Worm (Caenorhabditis elegans): ENCODE measurements around the gene C48B4.3.

The C48B4.3 gene

DNA sequence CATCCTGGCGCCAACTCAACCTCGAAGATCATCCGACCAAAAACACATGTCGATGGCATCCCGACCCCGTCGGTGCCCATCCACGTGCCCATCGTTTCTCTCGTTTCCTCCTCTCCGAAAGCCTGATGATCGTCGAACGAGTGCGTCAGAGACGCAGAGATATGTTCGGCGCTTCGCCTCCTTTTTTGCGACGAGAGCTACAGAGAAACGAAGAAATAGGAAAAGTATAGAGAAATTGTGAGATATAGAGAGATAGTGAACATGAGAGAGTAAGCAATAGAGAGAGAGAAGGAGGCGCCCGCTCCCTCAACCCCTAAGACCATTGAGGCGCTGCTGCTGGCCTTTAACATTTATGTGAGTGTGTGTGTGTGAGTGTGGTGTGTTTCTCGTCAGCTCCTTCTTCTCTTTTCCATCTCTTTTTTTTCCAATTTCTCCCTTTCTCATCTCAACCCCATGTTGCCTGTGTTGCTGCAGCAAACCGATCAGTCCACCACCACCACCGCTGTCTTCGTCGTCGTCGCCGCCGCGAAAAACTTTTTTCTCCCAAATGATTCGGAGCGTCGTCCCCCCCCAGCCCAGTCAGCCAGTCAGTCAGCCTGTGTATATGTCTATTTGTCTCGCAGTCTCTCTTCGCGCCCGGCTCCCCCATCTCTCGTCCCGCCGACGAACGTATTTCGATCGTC is 37.0 kb upstream of the C48B4.3 start, which contains the start of gene hlh-11 (continued):
- TF ChIP-seq nhr-84 (tag; optimal IDR thresholded peaks at IDR 0.05) (no peak), ama-1 (optimal IDR thresholded peaks at IDR 0.05) (no peak), alr-1 (tag; optimal IDR thresholded peaks at IDR 0.05; ENCODE audit: borderline replicate concordance) (no peak), hlh-4 (tag; optimal IDR thresholded peaks at IDR 0.05) (no peak), pax-3 (tag; optimal IDR thresholded peaks at IDR 0.05) (peak; percentile 55), ets-5 (GFP tag; IDR thresholded peaks at IDR 0.05) (no peak), pag-3 (tag; optimal IDR thresholded peaks at IDR 0.05; ENCODE audit: borderline replicate concordance, insufficient read depth) (peak; percentile 57), grh-1 (GFP tag; IDR thresholded peaks at IDR 0.05) (peak; percentile 28), unc-30 (tag; optimal IDR thresholded peaks at IDR 0.05) (no peak), nhr-76 (tag; optimal IDR thresholded peaks at IDR 0.05) (no peak), sptf-1 (tag; optimal IDR thresholded peaks at IDR 0.05) (no peak), ceh-88 (GFP tag; IDR thresholded peaks at IDR 0.05) (peak; percentile 77), efl-3 (GFP tag; optimal IDR thresholded peaks at IDR 0.05) (no peak), tlp-1 (tag; optimal IDR thresholded peaks at IDR 0.05) (no peak), blmp-1 (tag; optimal IDR thresholded peaks at IDR 0.05) (peak; percentile 81), lin-39 (tag; optimal IDR thresholded peaks at IDR 0.05) (peak; percentile 2), mep-1 (tag; optimal IDR thresholded peaks at IDR 0.05) (peak; percentile 95), ztf-4 (tag; optimal IDR thresholded peaks at IDR 0.05) (peak; percentile 92), unc-62 (GFP tag; optimal IDR thresholded peaks at IDR 0.05) (no peak), dpl-1 (GFP tag; optimal IDR thresholded peaks at IDR 0.05) (peak; percentile 57 to 68 (median 67)), nhr-19 (GFP tag; conservative IDR thresholded peaks at IDR 0.05) (peak; percentile 88), sox-4 (tag; optimal IDR thresholded peaks at IDR 0.05) (peak; percentile 59), hlh-17 (GFP tag; optimal IDR thresholded peaks at IDR 0.05; ENCODE audit: borderline replicate concordance) (no peak), egl-13 (tag; optimal IDR thresholded peaks at IDR 0.05) (peak; percentile 51), nhr-90 (tag; optimal IDR thresholded peaks at IDR 0.05; ENCODE audit: poor library complexity) (peak; percentile 85), skn-1 (tag; optimal IDR thresholded peaks at IDR 0.05) (peak; percentile 71), C04F5.9 (tag; optimal IDR thresholded peaks at IDR 0.05) (peak; percentile 25), nhr-47 (tag; optimal IDR thresholded peaks at IDR 0.05) (peak; percentile 93), ceh-90 (tag; optimal IDR thresholded peaks at IDR 0.05) (peak; percentile 0), C16A3.4 (tag; optimal IDR thresholded peaks at IDR 0.05) (peak; percentile 84), hpl-2 (GFP tag; optimal IDR thresholded peaks at IDR 0.05) (no peak), Y116A8C.19 (tag; optimal IDR thresholded peaks at IDR 0.05; ENCODE audit: borderline replicate concordance) (no peak), C34B4.2 (tag; optimal IDR thresholded peaks at IDR 0.05) (no peak)

- TF ChIP-seq isw-1 (GFP tag; IDR thresholded peaks at IDR 0.05) (no peak), blmp-1 (tag; optimal IDR thresholded peaks at IDR 0.05) (peak; percentile 13), tlp-1 (tag; optimal IDR thresholded peaks at IDR 0.05) (no peak), dpl-1 (GFP tag; optimal IDR thresholded peaks at IDR 0.05) (peak in 1 of 3 experiments; percentile 8), hlh-4 (tag; optimal IDR thresholded peaks at IDR 0.05) (no peak), lin-14 (GFP tag; optimal IDR thresholded peaks at IDR 0.05) (peak; percentile 1), unc-98 (GFP tag; IDR thresholded peaks at IDR 0.05) (no peak), swsn-7 (tag; optimal IDR thresholded peaks at IDR 0.05) (no peak), mep-1 (tag; optimal IDR thresholded peaks at IDR 0.05) (peak; percentile 17), dsc-1 (tag; optimal IDR thresholded peaks at IDR 0.05) (no peak), pag-3 (tag; optimal IDR thresholded peaks at IDR 0.05; ENCODE audit: borderline replicate concordance, insufficient read depth) (no peak), nhr-85 (tag) (peak; percentile 67), lir-3 (tag; optimal IDR thresholded peaks at IDR 0.05; ENCODE audit: poor library complexity) (no peak), efl-1 (optimal IDR thresholded peaks at IDR 0.05) (no peak), efl-1 (GFP tag; optimal IDR thresholded peaks at IDR 0.05 in 1 of 2) (peak in 1 of 2 experiments; percentile 16)
Observed at ce11 chrIII:9617599-9618262, 35.5 kb upstream of the C48B4.3 start.

Measured in whole organism, L1 larva.